Fruit fly (Drosophila melanogaster): Measurements from ENCODE around the gene CG3062.

Gene CG3062

DNA sequence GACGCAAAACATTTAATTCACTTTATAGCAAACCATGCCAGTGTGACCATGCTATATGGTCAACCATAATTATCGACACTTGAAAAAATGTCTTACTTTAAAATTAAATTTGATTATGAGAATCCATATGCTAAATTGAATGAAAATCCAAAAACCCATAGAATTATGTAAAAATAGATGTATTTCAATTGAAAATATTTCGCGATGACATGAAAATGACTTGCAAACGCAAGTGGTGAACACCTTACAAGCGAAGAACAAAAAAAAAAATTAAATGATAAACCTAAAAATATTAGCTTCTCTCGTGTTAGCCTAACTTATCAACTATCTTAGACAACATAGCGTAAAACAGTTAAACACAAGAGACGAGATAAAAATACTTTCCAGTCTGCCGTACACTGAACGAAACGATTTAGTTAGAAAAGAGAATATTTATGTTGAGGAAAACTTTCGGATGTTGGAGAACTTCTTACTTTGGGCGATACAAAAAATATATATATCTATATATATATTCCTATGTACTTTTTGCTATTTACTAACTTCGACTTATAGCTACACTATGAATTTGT is 35.2 kb upstream of the CG3062 start (continued):
- TF ChIP-seq Pdp1 (GFP tag; optimal IDR thresholded peaks at IDR 0.05) (peak; percentile 11 to 31), Sox100B (GFP tag; optimal IDR thresholded peaks at IDR 0.05) (peak; percentile 53), CG18011 (GFP tag; optimal IDR thresholded peaks at IDR 0.05) (no peak), ATbp (GFP tag; optimal IDR thresholded peaks at IDR 0.05) (peak; percentile 44), B-H2 (GFP tag; optimal IDR thresholded peaks at IDR 0.05) (no peak), CG10654 (GFP tag; optimal IDR thresholded peaks at IDR 0.05) (peak; percentile 21), pzg (GFP tag; optimal IDR thresholded peaks at IDR 0.05) (peak; percentile 33), CG12391 (tag; optimal IDR thresholded peaks at IDR 0.05) (peak; percentile 67), CG10462 (GFP tag; optimal IDR thresholded peaks at IDR 0.05) (peak; percentile 50), tio (GFP tag; optimal IDR thresholded peaks at IDR 0.05) (peak; percentile 67), CG1233 (GFP tag; optimal IDR thresholded peaks at IDR 0.05) (peak; percentile 10), Vsx1 (GFP tag; optimal IDR thresholded peaks at IDR 0.05) (peak; percentile 17), CG15073 (GFP tag; optimal IDR thresholded peaks at IDR 0.05) (no peak), ind (GFP tag; optimal IDR thresholded peaks at IDR 0.05) (peak; percentile 50), CG8290 (GFP tag; optimal IDR thresholded peaks at IDR 0.05) (peak; percentile 23), CG8290 (tag; optimal IDR thresholded peaks at IDR 0.05) (no peak), Xrp1 (GFP tag; IDR thresholded peaks at IDR 0.05) (peak; percentile 69), stwl (tag; optimal IDR thresholded peaks at IDR 0.05) (no peak), CG7745 (tag; optimal IDR thresholded peaks at IDR 0.05) (no peak)

DNA sequence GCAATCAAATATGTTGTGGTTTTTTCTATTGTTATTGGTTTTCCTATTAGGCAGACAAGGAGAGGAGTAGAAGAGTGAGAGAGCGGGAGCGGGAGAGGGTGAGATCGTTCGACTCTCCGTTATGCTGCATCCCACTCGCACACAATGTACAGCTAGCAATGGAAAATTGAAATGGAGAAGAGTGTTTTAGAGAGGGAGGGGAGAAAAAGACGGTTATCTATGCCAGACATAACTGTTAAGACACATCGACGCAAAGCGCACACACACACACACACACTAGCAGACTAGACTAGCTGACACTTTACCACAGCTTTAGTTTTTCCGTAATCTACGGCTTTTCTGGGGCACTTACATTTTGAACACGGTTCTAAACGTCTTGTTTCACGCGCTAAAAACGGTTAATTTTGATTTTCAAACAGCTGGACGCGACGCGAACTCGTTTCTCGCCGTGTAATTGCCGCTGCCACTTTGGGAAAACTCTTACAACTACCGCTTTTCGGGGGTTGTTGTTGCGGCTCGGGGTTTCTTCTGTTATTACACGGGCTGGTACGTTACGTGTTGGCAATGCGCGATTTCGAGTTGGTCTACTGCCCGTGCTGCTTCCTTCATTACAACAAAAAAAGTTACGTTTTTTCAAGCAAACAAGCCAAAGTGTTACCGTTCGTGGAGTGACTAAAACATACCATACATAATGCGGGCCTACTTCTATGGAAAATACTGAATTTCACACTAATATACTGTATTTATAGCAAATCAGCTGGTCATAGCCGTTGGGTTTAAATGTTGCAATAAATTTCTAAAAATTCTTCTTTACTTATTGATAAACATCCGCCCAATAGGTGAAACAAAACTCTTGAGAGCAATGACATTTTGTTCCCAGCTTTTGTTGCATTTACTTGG is 34.5 kb upstream of the CG3062 start, which contains the start of gene fzr:
TSS of gene fzr (minus strand) at position 625 of the 900 bp plus-strand sequence.
- TF ChIP-seq bbx (GFP tag; IDR thresholded peaks at IDR 0.05; ENCODE audit: partially characterized antibody) (no peak; the same call in 1 of the 2 replicates), Poxn (GFP tag; IDR thresholded peaks at IDR 0.05) (no peak), CG10462 (GFP tag; optimal IDR thresholded peaks at IDR 0.05) (no peak), CG1647 (GFP tag; optimal IDR thresholded peaks at IDR 0.05) (no peak), ci (GFP tag; IDR thresholded peaks at IDR 0.05) (peak; percentile 53; the same call in 2 of the 3 replicates), CG5245 (GFP tag; optimal IDR thresholded peaks at IDR 0.05) (no peak), CG30020 (tag; optimal IDR thresholded peaks at IDR 0.05) (peak; percentile 14), Sin3A (optimal IDR thresholded peaks at IDR 0.05) (peak; percentile 29), Atf6 (GFP tag; IDR thresholded peaks at IDR 0.05) (no peak), pros (GFP tag; optimal IDR thresholded peaks at IDR 0.05) (peak; percentile 49), CoRest (tag; optimal IDR thresholded peaks at IDR 0.05) (no peak), Myb (GFP tag; optimal IDR thresholded peaks at IDR 0.05) (peak; percentile 97), sima (GFP tag; optimal IDR thresholded peaks at IDR 0.05) (no peak), CG14965 (GFP tag; optimal IDR thresholded peaks at IDR 0.05; ENCODE audit: borderline replicate concordance) (no peak), klu (GFP tag; IDR thresholded peaks at IDR 0.05) (no peak), CG8359 (GFP tag; optimal IDR thresholded peaks at IDR 0.05; ENCODE audit: borderline replicate concordance) (no peak), Elba2 (GFP tag; optimal IDR thresholded peaks at IDR 0.05) (peak; percentile 88), ttk (GFP tag; IDR thresholded peaks at IDR 0.05) (no peak), luna (GFP tag; optimal IDR thresholded peaks at IDR 0.05) (no peak), h (optimal IDR thresholded peaks at IDR 0.05) (no peak), Pdp1 (GFP tag; optimal IDR thresholded peaks at IDR 0.05) (peak in 1 of 2 experiments; percentile 32), abd-A (tag; optimal IDR thresholded peaks at IDR 0.05) (no peak), CG12659 (GFP tag; optimal IDR thresholded peaks at IDR 0.05) (no peak), H15 (GFP tag; IDR thresholded peaks at IDR 0.05) (0 out of 3 replicates have a peak, but pooled peaks have one; percentile 29), H2.0 (GFP tag; IDR thresholded peaks at IDR 0.05) (no peak), HLH4C (GFP tag; IDR thresholded peaks at IDR 0.05; ENCODE audit: partially characterized antibody) (peak; percentile 36; the same call in 1 of the 3 replicates), CG14441 (GFP tag; IDR thresholded peaks at IDR 0.05) (no peak), CG18262 (tag; optimal IDR thresholded peaks at IDR 0.05) (no peak), CG9797 (GFP tag; optimal IDR thresholded peaks at IDR 0.05) (peak; percentile 90), CG4360 (GFP tag; IDR thresholded peaks at IDR 0.05) (peak; percentile 93), CG16813 (GFP tag; IDR thresholded peaks at IDR 0.05; ENCODE audit: partially characterized antibody) (no peak)

Data from whole organism, embryonic.